Fruit fly (Drosophila melanogaster) whole organism, embryonic: Measurements from ENCODE around the gene SMC5.
A peak's percentile ranks its signal among the peaks of the same experiment; 100 is the strongest.

Source experiments
- Atf-2 ChIP-seq: fragments of 200-800 bp; sonication (Bioruptor generic); optimal IDR thresholded peaks from 2 replicates; lab custom pipeline; 2016; ENCODE audit warnings: missing biosample characterization, missing genetic modification characterization
- Atf6 ChIP-seq: fragments of 200-800 bp; sonication (Bioruptor generic); IDR thresholded peaks from 2 replicates; pipeline ENCODE4 v1.3.6; 2022; ENCODE audit warnings: missing biosample characterization, missing genetic modification characterization
- CG10321 ChIP-seq: fragments of 200-800 bp; sonication (Bioruptor generic); IDR thresholded peaks from 2 replicates; pipeline ENCODE4 v1.3.6; 2022; ENCODE audit warnings: missing biosample characterization, missing genetic modification characterization
- CG10366 ChIP-seq: fragments of 200-800 bp; sonication (Bioruptor generic); IDR thresholded peaks from 2 replicates; pipeline ENCODE4 v1.3.6; 2022; ENCODE audit warnings: missing biosample characterization, missing genetic modification characterization
- CG11456 ChIP-seq: fragments of 200-800 bp; sonication (Bioruptor generic); IDR thresholded peaks from 3 replicates; pipeline ENCODE4 v1.3.6; 2022; ENCODE audit warnings: missing biosample characterization, missing genetic modification characterization
- CG13287 ChIP-seq: fragments of 200-800 bp; sonication (Bioruptor generic); IDR thresholded peaks from 2 replicates; pipeline ENCODE4 v1.3.6; 2022; ENCODE audit warnings: missing biosample characterization, missing genetic modification characterization; ENCODE audit not compliant: partially characterized antibody
- CG13894 ChIP-seq: fragments of 200-800 bp; sonication (Bioruptor generic); optimal IDR thresholded peaks from 3 replicates; lab custom pipeline; 2018; ENCODE audit warnings: missing biosample characterization, mild to moderate bottlenecking, missing genetic modification characterization, moderate library complexity
- CG14014 ChIP-seq: fragments of 200-800 bp; sonication (Bioruptor generic); IDR thresholded peaks from 2 replicates; pipeline ENCODE4 v1.3.6; 2022; ENCODE audit warnings: missing biosample characterization, missing genetic modification characterization
- CG14860 ChIP-seq: fragments of 200-800 bp; sonication (Bioruptor generic); IDR thresholded peaks from 3 replicates; pipeline ENCODE4 v1.3.6; 2022; ENCODE audit warnings: missing biosample characterization, missing genetic modification characterization; ENCODE audit not compliant: partially characterized antibody
- CG15011 ChIP-seq: fragments of 200-800 bp; sonication (Bioruptor generic); optimal IDR thresholded peaks from 3 replicates; lab custom pipeline; 2018; ENCODE audit warnings: missing biosample characterization, mild to moderate bottlenecking, missing genetic modification characterization
- CG1602 ChIP-seq: fragments of 200-800 bp; sonication (Bioruptor generic); optimal IDR thresholded peaks from 3 replicates; lab custom pipeline; 2016; ENCODE audit warnings: missing biosample characterization, missing genetic modification characterization
- CG1647 ChIP-seq: fragments of 200-800 bp; sonication (Bioruptor generic); optimal IDR thresholded peaks from 3 replicates; lab custom pipeline; 2016; ENCODE audit warnings: missing biosample characterization, missing genetic modification characterization
- CG1832 ChIP-seq: fragments of 200-800 bp; sonication (Bioruptor generic); optimal IDR thresholded peaks from 2 replicates; lab custom pipeline; 2017; ENCODE audit warnings: missing biosample characterization, mild to moderate bottlenecking, missing genetic modification characterization, inconsistent platforms
- CG18476 ChIP-seq: fragments of 200-800 bp; sonication (Bioruptor generic); optimal IDR thresholded peaks from 2 replicates; lab custom pipeline; 2016; ENCODE audit warnings: missing biosample characterization, mild to moderate bottlenecking, missing genetic modification characterization
- CG2129 ChIP-seq: fragments of 200-800 bp; sonication (Bioruptor generic); IDR thresholded peaks from 2 replicates; pipeline ENCODE4 v1.3.6; 2022; ENCODE audit warnings: missing biosample characterization, missing genetic modification characterization; ENCODE audit not compliant: partially characterized antibody
- CG42726 ChIP-seq: fragments of 200-800 bp; sonication (Bioruptor generic); IDR thresholded peaks from 2 replicates; pipeline ENCODE4 v1.3.6; 2022; ENCODE audit warnings: missing biosample characterization, missing genetic modification characterization; ENCODE audit not compliant: partially characterized antibody
- CG4854 ChIP-seq: fragments of 200-800 bp; sonication (Bioruptor generic); optimal IDR thresholded peaks from 2 replicates; lab custom pipeline; 2016; ENCODE audit warnings: missing biosample characterization, missing genetic modification characterization, inconsistent platforms
- CG5180 ChIP-seq: fragments of 200-800 bp; sonication (Bioruptor generic); optimal IDR thresholded peaks from 3 replicates; lab custom pipeline; 2017; ENCODE audit warnings: missing biosample characterization, missing genetic modification characterization, mild to moderate bottlenecking, moderate library complexity, missing genetic modification reagents
- CG5245 ChIP-seq: fragments of 200-800 bp; sonication (Bioruptor generic); optimal IDR thresholded peaks from 3 replicates; lab custom pipeline; 2016; ENCODE audit warnings: missing biosample characterization, missing genetic modification characterization
- CG6254 ChIP-seq: fragments of 200-800 bp; sonication (Bioruptor generic); optimal IDR thresholded peaks from 3 replicates; lab custom pipeline; 2017; ENCODE audit warnings: mild to moderate bottlenecking, missing biosample characterization, missing genetic modification reagents, missing genetic modification characterization
- CG6272 ChIP-seq: fragments of 200-800 bp; sonication (Bioruptor generic); IDR thresholded peaks from 2 replicates; pipeline ENCODE4 v1.3.6; 2022; ENCODE audit warnings: missing biosample characterization, missing genetic modification characterization
- CG7745 ChIP-seq: fragments of 200-800 bp; sonication (Bioruptor generic); optimal IDR thresholded peaks from 2 replicates; lab custom pipeline; 2018; ENCODE audit warnings: missing biosample characterization, mild to moderate bottlenecking, missing genetic modification characterization, moderate library complexity
- CG7963 ChIP-seq: fragments of 200-800 bp; sonication (Bioruptor generic); IDR thresholded peaks from 3 replicates; pipeline ENCODE4 v1.3.6; 2022; ENCODE audit warnings: missing biosample characterization, missing genetic modification characterization; ENCODE audit not compliant: partially characterized antibody
- D19A ChIP-seq: fragments of 200-800 bp; optimal IDR thresholded peaks from 3 replicates; lab custom pipeline; 2019; ENCODE audit warnings: missing biosample characterization, mild to moderate bottlenecking, missing genetic modification characterization, moderate library complexity
- HLH4C ChIP-seq: fragments of 200-800 bp; sonication (Bioruptor generic); IDR thresholded peaks from 3 replicates; pipeline ENCODE4 v1.3.6; 2022; ENCODE audit warnings: missing biosample characterization, missing genetic modification characterization; ENCODE audit not compliant: partially characterized antibody
- HmgZ ChIP-seq: fragments of 200-800 bp; sonication (Bioruptor generic); optimal IDR thresholded peaks from 2 replicates; lab custom pipeline; 2018; ENCODE audit warnings: missing biosample characterization, mild to moderate bottlenecking, missing genetic modification characterization
- Meics ChIP-seq: fragments of 200-800 bp; sonication (Bioruptor generic); optimal IDR thresholded peaks from 2 replicates; lab custom pipeline; 2017; ENCODE audit warnings: missing biosample characterization, mild to moderate bottlenecking, missing genetic modification characterization
- NC2α ChIP-seq: fragments of 200-800 bp; sonication (Bioruptor generic); optimal IDR thresholded peaks from 2 replicates; lab custom pipeline; 2016; ENCODE audit warnings: missing biosample characterization, missing genetic modification characterization
- NFAT ChIP-seq: fragments of 200-800 bp; sonication (Bioruptor generic); IDR thresholded peaks from 2 replicates; pipeline ENCODE4 v1.3.6; 2022; ENCODE audit warnings: missing biosample characterization, missing genetic modification characterization
- Oli ChIP-seq: fragments of 200-800 bp; sonication (Bioruptor generic); optimal IDR thresholded peaks from 2 replicates; lab custom pipeline; 2018; ENCODE audit warnings: missing biosample characterization, mild to moderate bottlenecking, missing genetic modification characterization, moderate library complexity
- TFAM ChIP-seq: fragments of 200-800 bp; sonication (Bioruptor generic); optimal IDR thresholded peaks from 2 replicates; lab custom pipeline; 2017; ENCODE audit warnings: missing biosample characterization, missing genetic modification characterization, inconsistent platforms
- YL-1 ChIP-seq: fragments of 200-800 bp; sonication (Bioruptor generic); optimal IDR thresholded peaks from 3 replicates; lab custom pipeline; 2017; ENCODE audit warnings: missing biosample characterization, mild to moderate bottlenecking, missing genetic modification characterization
- aop ChIP-seq: fragments of 200-800 bp; sonication (Bioruptor generic); IDR thresholded peaks from 2 replicates; pipeline ENCODE4 v1.3.6; 2022; ENCODE audit warnings: missing biosample characterization, missing genetic modification characterization
- bigmax ChIP-seq: fragments of 200-800 bp; sonication (Bioruptor generic); optimal IDR thresholded peaks from 2 replicates; lab custom pipeline; 2018; ENCODE audit warnings: missing biosample characterization, mild to moderate bottlenecking, missing genetic modification characterization
- cas ChIP-seq: fragments of 200-800 bp; sonication (Bioruptor generic); IDR thresholded peaks from 2 replicates; pipeline ENCODE4 v1.3.6; 2022; ENCODE audit warnings: missing biosample characterization, missing genetic modification characterization
- cato ChIP-seq: fragments of 200-800 bp; sonication (Bioruptor generic); optimal IDR thresholded peaks from 2 replicates; lab custom pipeline; 2016; ENCODE audit warnings: missing biosample characterization, missing genetic modification characterization, borderline replicate concordance
- croc ChIP-seq: fragments of 200-800 bp; sonication (Bioruptor generic); conservative IDR thresholded peaks from 3 replicates; pipeline ENCODE4 v1.3.6; 2022; ENCODE audit warnings: missing biosample characterization, missing genetic modification characterization
- dan ChIP-seq: fragments of 200-800 bp; sonication (Bioruptor generic); IDR thresholded peaks from 2 replicates; pipeline ENCODE4 v1.3.6; 2022; ENCODE audit warnings: missing biosample characterization, missing genetic modification characterization
- ems ChIP-seq: fragments of 200-800 bp; sonication (Bioruptor generic); optimal IDR thresholded peaks from 3 replicates; lab custom pipeline; 2016; ENCODE audit warnings: missing biosample characterization, missing genetic modification characterization
- fd64A ChIP-seq: fragments of 200-800 bp; sonication (Bioruptor generic); optimal IDR thresholded peaks from 3 replicates; lab custom pipeline; 2018; ENCODE audit warnings: missing biosample characterization, mild to moderate bottlenecking, missing genetic modification characterization
- fd96Cb ChIP-seq: fragments of 200-800 bp; sonication (Bioruptor generic); optimal IDR thresholded peaks from 2 replicates; lab custom pipeline; 2018; ENCODE audit warnings: missing biosample characterization, mild to moderate bottlenecking, missing genetic modification characterization, moderate library complexity
- fu2 ChIP-seq: fragments of 200-800 bp; sonication (Bioruptor generic); optimal IDR thresholded peaks from 2 replicates; lab custom pipeline; 2016; ENCODE audit warnings: missing biosample characterization, missing genetic modification characterization
- gce ChIP-seq: fragments of 200-800 bp; sonication (Bioruptor generic); IDR thresholded peaks from 3 replicates; pipeline ENCODE4 v1.3.6; 2022; ENCODE audit warnings: missing biosample characterization, missing genetic modification characterization
- gsb-n ChIP-seq: fragments of 200-800 bp; sonication (Bioruptor generic); optimal IDR thresholded peaks from 3 replicates; lab custom pipeline; 2018; ENCODE audit warnings: missing biosample characterization, mild to moderate bottlenecking, missing genetic modification characterization
- gt ChIP-seq: fragments of 200-800 bp; sonication (Bioruptor generic); IDR thresholded peaks from 2 replicates; pipeline ENCODE4 v1.3.6; 2022; ENCODE audit warnings: missing biosample characterization, missing genetic modification characterization
- mam ChIP-seq: fragments of 200-800 bp; sonication (Bioruptor generic); optimal IDR thresholded peaks from 3 replicates; lab custom pipeline; 2016; ENCODE audit warnings: missing biosample characterization, missing genetic modification characterization
- phol ChIP-seq: fragments of 200-800 bp; sonication (Bioruptor generic); optimal IDR thresholded peaks from 3 replicates; lab custom pipeline; 2018; ENCODE audit warnings: missing biosample characterization, mild to moderate bottlenecking, missing genetic modification characterization, moderate library complexity
- salm ChIP-seq: fragments of 200-800 bp; sonication (Bioruptor generic); optimal IDR thresholded peaks from 2 replicates; lab custom pipeline; 2018; ENCODE audit warnings: missing biosample characterization, mild to moderate bottlenecking, missing genetic modification characterization
- sna ChIP-seq: fragments of 200-800 bp; sonication (Bioruptor generic); IDR thresholded peaks from 2 replicates; pipeline ENCODE4 v1.3.6; 2022; ENCODE audit warnings: missing biosample characterization, missing genetic modification characterization; ENCODE audit not compliant: partially characterized antibody
- stwl ChIP-seq: fragments of 200-800 bp; sonication (Bioruptor generic); optimal IDR thresholded peaks from 3 replicates; lab custom pipeline; 2018; ENCODE audit warnings: missing biosample characterization, mild to moderate bottlenecking, missing genetic modification characterization, moderate library complexity

Gene SMC5

dm6 chr3L:21568848-21569372, at the start of gene SMC5, which contains the start of gene CRIF (continued):
- TF ChIP-seq CG13894 (no peak), YL-1 (GFP tag; lab: Kevin White, UChicago) (peak; percentile 11), HmgZ (tag; lab: Kevin White, UChicago) (peak; percentile 42), CG10321 (GFP tag; lab: Robert Waterston, UW) (no peak), salm (tag; lab: Kevin White, UChicago) (no peak), phol (tag; lab: Kevin White, UChicago) (peak; percentile 79), aop (no peak), CG14014 (peak; percentile 52; the same call in 1 of the 2 replicates), CG15011 (no peak), CG1602 (GFP tag; lab: Kevin White, UChicago) (peak; percentile 61), CG5245 (GFP tag; lab: Kevin White, UChicago) (no peak), cato (GFP tag; lab: Kevin White, UChicago) (no peak), gce (GFP tag; lab: Robert Waterston, UW) (no peak), bigmax (no peak), gsb-n (tag; lab: Kevin White, UChicago) (no peak), CG6254 (no peak), dan (GFP tag; lab: Robert Waterston, UW) (no peak), CG11456 (GFP tag; lab: Robert Waterston, UW) (no peak), CG7963 (GFP tag; lab: Robert Waterston, UW) (no peak), Atf6 (GFP tag; lab: Robert Waterston, UW) (peak; percentile 20; the same call in 1 of the 2 replicates), CG7745 (tag; lab: Kevin White, UChicago) (no peak), CG13287 (GFP tag; lab: Robert Waterston, UW) (no peak; the same call in 1 of the 2 replicates), cas (GFP tag; lab: Robert Waterston, UW) (no peak), CG42726 (no peak), Oli (tag; lab: Kevin White, UChicago) (peak; percentile 56), croc (GFP tag; lab: Robert Waterston, UW) (0 out of 3 replicates have a peak, but pooled peaks have one; percentile 31), CG2129 (GFP tag; lab: Robert Waterston, UW) (no peak), TFAM (GFP tag; lab: Kevin White, UChicago) (no peak), CG1832 (GFP tag; lab: Kevin White, UChicago) (no peak), NC2α (GFP tag; lab: Kevin White, UChicago) (no peak), HLH4C (GFP tag; lab: Robert Waterston, UW) (no peak), fd64A (no peak), mam (peak; percentile 82), fu2 (GFP tag; lab: Kevin White, UChicago) (peak; percentile 17), fd96Cb (tag; lab: Kevin White, UChicago) (peak; percentile 51), gt (GFP tag; lab: Robert Waterston, UW) (no peak), CG1647 (GFP tag; lab: Kevin White, UChicago) (peak; percentile 56), Atf-2 (GFP tag; lab: Kevin White, UChicago) (peak; percentile 65), CG14860 (GFP tag; lab: Robert Waterston, UW) (no peak), CG5180 (GFP tag; lab: Kevin White, UChicago) (no peak), CG18476 (peak; percentile 56), D19A (tag; lab: Kevin White, UChicago) (peak; percentile 23), CG4854 (GFP tag; lab: Kevin White, UChicago) (peak; percentile 34), ems (GFP tag; lab: Kevin White, UChicago) (peak; percentile 30), CG6272 (no peak; the same call in 1 of the 2 replicates), CG10366 (no peak), sna (GFP tag; lab: Robert Waterston, UW) (no peak), stwl (tag; lab: Kevin White, UChicago) (no peak), Meics (no peak), NFAT (0 out of 2 replicates have a peak, but pooled peaks have one; percentile 23)
